Fruit fly (Drosophila melanogaster) S2 (cell line): ENCODE measurements around the gene CG7407.

Experiments used
- CG8478 ChIP-seq: fragments of >200 bp; optimal IDR thresholded peaks from 2 replicates; lab custom pipeline; 2018
- CTCF ChIP-seq, 2 experiments: fragments of >200 bp; optimal IDR thresholded peaks; 2 replicates each; lab custom pipeline; 2018

Gene CG7407

DNA sequence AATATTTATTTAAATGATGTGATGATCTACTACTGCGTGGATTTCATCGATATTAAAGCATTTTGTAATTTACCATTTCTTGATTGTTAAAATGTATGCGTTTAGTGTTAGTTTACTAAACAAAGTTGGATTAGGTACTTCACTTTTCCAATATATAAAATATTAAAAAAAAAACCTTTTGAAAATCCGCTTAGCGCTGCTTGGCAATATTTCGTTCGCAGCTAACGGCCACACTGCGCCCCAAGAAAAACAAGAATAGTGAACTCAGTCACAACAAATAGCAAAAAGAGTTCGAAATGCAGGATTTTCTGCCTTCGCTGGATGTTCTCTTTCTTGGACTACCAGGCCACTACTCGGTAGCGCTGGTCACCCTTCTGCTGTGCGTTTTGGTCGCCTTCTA is at the start of gene CG7407:
Gene CG7407 (plus strand): TSS at position 226 of the 400 bp plus-strand sequence.
- TF ChIP-seq CTCF (optimal IDR thresholded peaks at IDR 0.05; lab: Kevin White, UChicago) (no peak), CG8478 (lab: Kevin White, UChicago) (no peak)

DNA sequence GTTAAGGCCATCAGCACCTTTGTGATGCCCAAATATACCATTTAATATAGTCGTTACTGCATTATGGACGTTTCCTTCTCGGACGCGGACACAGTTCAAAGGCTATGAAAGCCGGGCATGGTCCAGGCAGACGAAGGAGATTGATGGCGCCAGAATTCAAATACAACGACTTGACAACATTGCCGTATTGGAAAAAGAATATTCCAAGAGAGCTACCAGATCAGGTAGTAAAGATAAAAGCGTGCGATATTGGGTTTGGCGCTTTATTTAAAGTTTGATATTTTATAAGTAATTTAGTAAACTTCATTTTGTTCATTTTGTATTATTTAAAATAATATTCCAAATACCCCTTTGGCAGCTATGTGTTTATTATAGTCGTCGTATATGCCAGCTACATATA is 49.4 kb upstream of the CG7407 start:
- no peak for TF ChIP-seq CTCF (optimal IDR thresholded peaks at IDR 0.05; lab: Kevin White, UChicago)
- TF ChIP-seq CG8478 (lab: Kevin White, UChicago): no peak

DNA sequence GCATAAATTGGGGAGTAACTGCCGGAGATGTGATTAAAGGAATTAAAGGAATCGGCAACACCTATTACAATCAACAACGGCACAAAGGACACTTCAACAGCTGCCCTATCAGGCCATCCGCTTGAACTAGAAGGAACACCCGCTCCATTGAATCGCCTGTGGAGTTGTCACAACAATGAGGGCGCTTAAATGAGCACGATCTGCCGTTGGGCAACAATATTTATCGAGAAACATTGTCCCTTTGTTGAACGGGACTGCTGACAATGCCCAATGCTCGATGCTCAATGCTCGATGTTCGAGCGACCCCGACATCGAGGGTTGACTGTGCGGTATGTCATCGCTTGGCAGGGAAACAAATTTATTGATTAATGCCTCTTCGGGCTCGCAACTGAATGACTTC is 35.4 kb upstream of the CG7407 start:
- TF ChIP-seq CTCF (optimal IDR thresholded peaks at IDR 0.05; lab: Kevin White, UChicago) (no peak), CG8478 (lab: Kevin White, UChicago) (no peak)

DNA sequence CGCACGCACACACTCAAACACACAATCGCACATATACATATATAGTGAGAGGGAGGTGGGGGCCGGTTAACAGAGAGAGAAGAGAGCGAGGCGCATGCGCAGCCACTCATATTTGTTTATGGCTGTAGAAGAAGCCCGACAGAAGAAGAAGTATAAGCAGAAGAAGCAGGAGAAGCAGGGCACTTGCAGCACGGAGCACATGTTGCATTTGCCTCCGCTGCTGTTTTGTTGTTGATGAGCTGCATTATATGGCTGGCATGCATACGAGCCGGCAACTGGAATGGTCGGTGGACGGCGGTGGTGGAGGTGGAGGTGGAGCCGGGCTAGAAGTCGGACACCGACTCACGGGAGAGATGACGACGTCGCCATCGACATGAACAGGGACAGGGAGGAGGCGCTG is 22.8 kb upstream of the CG7407 start:
- no peak for TF ChIP-seq CG8478 (lab: Kevin White, UChicago)
- TF ChIP-seq CTCF (optimal IDR thresholded peaks at IDR 0.05; lab: Kevin White, UChicago): no peak

DNA sequence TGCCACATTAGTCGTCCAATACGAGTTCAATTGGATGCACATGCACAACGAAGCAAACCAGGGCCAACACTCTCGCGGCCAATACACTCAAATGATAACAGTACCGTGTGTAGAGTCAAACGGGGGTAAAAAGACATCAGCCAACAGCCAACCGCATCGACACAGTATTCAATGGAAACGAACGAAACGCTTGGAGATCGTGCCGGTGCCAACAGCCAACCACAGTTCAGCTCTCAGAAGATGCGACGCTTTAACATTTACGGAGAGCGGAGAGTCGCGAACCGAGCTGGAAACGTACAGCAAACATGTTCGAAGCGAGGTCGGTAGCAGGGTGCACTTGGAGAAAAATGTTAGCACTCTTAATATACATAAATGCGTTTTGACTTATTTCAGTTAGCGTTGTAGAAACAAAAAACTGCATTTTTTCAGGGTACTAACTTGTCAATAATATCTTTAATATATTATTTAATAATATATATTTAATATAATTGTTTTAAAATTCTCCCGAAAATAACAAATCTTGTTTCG is 15.2 kb upstream of the CG7407 start:
- TF ChIP-seq CG8478 (lab: Kevin White, UChicago) (no peak), CTCF (optimal IDR thresholded peaks at IDR 0.05; lab: Kevin White, UChicago) (no peak)

DNA sequence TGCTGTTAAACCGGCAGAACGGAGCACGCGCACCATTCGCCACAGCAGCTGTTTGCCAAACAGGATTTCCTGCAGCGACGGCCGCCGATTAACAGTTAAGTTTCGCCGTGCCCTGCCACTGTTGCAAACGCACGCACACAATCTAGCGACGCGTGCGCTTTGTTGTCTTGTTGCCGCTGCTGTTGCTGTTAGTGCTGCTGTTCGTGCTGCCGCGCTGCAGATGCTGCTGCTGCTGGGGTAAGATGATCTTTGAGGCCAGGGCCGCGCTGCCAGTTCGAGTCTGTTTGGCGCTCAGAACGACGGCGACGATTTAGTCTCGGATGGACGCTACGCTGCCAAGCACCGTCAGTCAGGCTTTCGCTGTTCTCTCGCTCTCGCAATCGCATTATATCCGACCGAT is 14.7 kb upstream of the CG7407 start, which contains the start of gene eg:
Gene eg (plus strand): TSS at position 136 of the 400 bp plus-strand sequence.
- TF ChIP-seq CG8478 (lab: Kevin White, UChicago) (no peak), CTCF (optimal IDR thresholded peaks at IDR 0.05; lab: Kevin White, UChicago) (no peak)

DNA sequence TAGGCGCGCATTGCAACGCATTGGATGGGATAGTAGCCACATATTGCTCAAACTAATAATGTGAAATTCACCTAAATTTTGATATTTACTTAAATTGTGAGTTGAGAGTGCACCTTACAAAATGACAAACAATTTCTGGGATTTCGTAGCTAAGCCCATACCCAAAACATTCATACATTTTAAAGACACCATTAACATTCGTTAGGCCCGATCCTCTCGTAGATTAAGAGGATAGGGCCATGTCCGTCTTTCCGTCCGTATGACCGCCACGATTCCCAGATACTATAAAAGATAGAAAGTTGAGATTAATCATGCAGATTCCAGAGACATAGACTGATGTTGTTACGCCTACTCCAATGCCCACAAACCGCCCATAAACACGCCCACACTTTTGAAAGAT is 9.7 kb upstream of the CG7407 start, which contains the start of gene CG43895:
Gene CG43895 (minus strand): TSS at position 101 of the 400 bp plus-strand sequence.
- TF ChIP-seq CTCF (optimal IDR thresholded peaks at IDR 0.05; lab: Kevin White, UChicago) (no peak), CG8478 (lab: Kevin White, UChicago) (no peak)

DNA sequence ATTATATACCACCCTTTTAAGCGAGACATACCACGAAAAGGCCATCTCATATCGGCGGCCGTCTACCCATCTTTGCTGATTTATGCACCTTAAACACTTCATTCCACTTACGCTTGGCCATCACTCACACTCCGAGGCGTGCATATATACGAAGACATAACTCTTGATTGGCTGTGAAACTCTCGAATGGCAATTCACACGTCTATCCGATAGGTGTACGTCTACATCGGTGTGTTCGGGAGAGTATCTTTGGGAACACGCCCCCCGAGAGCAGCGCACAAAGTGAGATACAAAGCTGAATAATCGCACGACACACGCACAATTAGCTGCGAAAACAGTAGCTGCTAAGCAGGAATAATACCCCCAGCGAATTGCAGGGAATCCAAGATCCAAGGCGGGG is 4.6 kb upstream of the CG7407 start:
- no peak for TF ChIP-seq CG8478 (lab: Kevin White, UChicago)

DNA sequence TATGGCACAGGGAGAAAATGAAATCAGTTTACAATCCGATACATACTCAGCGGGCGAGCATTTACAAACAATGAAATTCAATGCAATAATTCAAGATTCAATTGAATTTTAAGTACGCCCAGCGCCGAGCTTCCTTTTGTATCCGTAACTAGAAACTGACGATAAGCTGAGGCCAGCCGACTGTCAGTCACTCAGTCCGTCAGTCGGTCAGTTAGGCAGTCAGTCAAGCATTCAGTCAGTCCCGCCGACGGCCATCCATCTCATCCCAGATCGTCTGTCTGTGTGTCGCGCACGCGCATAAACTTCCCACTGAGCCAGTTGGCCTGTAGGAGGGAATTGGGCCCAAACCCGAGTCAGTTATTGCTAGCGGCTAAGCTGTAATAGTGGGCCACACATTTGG is 3.8 kb upstream of the CG7407 start:
- TF ChIP-seq CTCF (optimal IDR thresholded peaks at IDR 0.05; lab: Kevin White, UChicago) (no peak), CG8478 (lab: Kevin White, UChicago) (no peak)

DNA sequence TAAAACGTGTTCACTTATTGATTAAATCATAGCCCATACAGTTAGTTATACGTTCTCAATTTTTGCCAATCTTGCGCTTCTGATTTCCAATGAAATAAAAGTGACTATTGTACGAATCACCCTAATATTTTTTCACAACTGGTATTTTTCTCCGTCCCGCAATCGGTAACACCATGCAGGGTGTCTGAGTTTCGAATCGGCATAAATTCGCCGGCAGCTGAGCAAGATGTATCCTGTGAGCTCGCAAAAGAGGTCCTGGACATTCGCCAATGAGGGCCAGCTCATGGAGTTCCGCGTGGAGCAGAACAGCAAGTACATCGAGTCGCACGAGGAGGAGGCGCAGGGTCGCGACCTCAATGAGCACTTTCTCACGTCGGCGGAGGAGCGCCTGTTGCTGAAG is 1.5 kb upstream of the CG7407 start, which contains the start of gene CycH:
Gene CycH (plus strand): TSS at position 218 of the 400 bp plus-strand sequence.
- TF ChIP-seq CG8478 (lab: Kevin White, UChicago): no peak
- peak in 1 of 2 experiments; percentile 1 for TF ChIP-seq CTCF (optimal IDR thresholded peaks at IDR 0.05; lab: Kevin White, UChicago)

DNA sequence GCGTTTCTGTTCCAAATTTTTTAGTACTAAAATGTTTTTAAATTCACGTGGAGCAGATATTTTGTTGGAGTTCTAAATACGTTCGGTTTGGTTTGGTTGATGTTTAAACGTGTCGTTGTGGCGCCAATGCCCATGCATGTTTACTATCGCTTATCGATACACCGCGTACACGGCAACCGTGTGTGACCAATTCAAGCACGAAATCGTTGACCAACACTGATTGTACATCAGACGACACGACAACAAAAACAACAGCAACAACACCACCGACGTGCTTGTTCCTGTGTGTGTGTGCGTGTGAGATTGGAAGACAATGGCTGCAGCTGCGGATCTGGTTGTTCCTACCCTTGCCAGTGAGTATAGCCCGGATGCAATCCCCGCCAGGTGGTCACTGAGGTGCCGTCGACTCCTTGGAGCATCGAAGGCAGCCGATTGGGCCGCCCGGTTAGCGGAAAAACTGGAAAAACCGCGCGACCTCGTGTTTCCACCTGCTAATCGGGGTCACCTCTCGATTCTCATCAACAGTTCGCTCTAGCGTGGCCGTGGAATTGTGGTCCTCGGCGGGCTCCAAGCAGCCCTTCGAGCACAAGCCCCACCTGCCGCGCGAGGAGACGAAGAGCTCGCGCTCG is 1.6 kb downstream of the CG7407 start, which contains the start of gene eIF2A:
Gene eIF2A (plus strand): TSS at position 16 of the 629 bp plus-strand sequence.
- TF ChIP-seq CTCF (optimal IDR thresholded peaks at IDR 0.05; lab: Kevin White, UChicago) (peak; percentile 25 to 39), CG8478 (lab: Kevin White, UChicago) (no peak)

DNA sequence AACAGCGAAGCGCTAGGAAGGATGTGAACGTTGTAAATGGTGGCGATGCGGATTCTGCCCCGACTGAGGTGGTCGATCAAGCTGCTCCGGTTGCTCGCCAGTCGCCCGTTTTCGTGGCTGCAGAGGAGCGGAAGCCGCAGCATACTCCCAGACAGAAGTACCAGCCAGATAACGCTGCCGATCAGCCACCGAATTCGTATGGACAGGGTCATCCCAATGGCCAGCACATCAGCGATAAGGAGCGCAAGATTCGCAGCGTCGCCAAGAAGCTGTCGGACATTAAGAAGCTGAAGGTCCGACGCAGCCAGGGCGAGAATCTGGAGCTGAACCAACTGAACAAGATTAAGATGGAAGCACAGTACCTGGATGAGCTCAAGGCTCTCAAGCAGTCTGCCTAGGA is 3.9 kb downstream of the CG7407 start:
- TF ChIP-seq CG8478 (lab: Kevin White, UChicago) (no peak), CTCF (optimal IDR thresholded peaks at IDR 0.05; lab: Kevin White, UChicago) (no peak)

DNA sequence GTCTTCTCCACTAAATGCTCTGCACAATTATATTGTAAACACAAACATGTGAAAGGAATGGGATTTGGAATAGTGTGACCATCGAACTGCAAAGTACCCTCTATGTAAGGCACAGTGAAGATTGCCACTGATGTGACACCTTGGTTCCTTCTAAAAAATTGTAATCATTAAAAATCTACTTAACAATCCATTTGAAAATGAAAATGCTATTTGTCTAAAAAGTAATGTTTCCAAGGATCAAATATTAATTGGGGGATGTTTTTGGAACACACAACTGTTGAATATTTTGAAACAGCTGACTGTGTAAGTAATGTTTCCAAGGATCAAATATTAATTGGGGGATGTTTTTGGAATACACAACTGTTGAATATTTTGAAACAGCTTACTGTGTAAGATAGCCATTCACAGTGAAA is 4.9 kb downstream of the CG7407 start, which contains the start of gene CG32448:
Gene CG32448 (minus strand): TSS at position 304 of the 413 bp plus-strand sequence.
- no peak for TF ChIP-seq CTCF (optimal IDR thresholded peaks at IDR 0.05; lab: Kevin White, UChicago)
- TF ChIP-seq CG8478 (lab: Kevin White, UChicago): no peak

DNA sequence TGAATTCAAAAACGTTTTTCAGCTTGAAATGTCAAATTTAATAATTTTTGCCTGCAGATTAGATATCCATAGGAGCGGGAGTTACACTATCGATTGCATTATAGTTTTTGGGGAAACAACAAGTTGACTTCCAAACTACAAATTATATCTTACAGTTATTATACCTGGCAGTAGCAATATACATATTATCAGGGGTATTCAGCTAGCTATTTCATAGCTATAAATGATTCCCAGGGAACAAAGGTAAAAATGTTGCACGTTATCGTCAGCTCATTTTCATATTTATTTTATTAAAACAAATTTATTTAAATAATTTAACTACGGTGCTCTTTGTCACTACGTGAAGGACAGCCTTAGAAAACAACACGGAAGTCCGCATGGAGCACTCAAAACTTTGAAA is 6.9 kb downstream of the CG7407 start:
- TF ChIP-seq CTCF (optimal IDR thresholded peaks at IDR 0.05; lab: Kevin White, UChicago) (no peak), CG8478 (lab: Kevin White, UChicago) (no peak)
